Worm (Caenorhabditis elegans) whole organism, young adult: ENCODE results near the gene M03C11.6.

Experiments
- B0019.2 ChIP-seq: fragments of 200-800 bp; sonication (Bioruptor generic); conservative IDR thresholded peaks from 2 replicates; pipeline ENCODE4 v1.3.6; 2022; ENCODE audit warnings: missing genetic modification reagents, missing genetic modification characterization, missing compliant biosample characterization
- C17E4.6 ChIP-seq: fragments of 200-800 bp; sonication (Bioruptor generic); IDR thresholded peaks from 2 replicates; pipeline ENCODE4 v1.3.6; 2022; ENCODE audit warnings: missing genetic modification reagents, missing genetic modification characterization, missing compliant biosample characterization
- F23B12.7 ChIP-seq: sonication (generic microtip); optimal IDR thresholded peaks from 2 replicates; lab custom pipeline; 2017; ENCODE audit warnings: missing genetic modification characterization, mild to moderate bottlenecking, missing compliant biosample characterization, antibody characterized with exemption, moderate library complexity; ENCODE audit not compliant: insufficient read depth
- F39B2.1 ChIP-seq: fragments of 200-800 bp; sonication (Bioruptor generic); IDR thresholded peaks from 2 replicates; pipeline ENCODE4 v1.3.6; 2022; ENCODE audit warnings: missing genetic modification reagents, missing genetic modification characterization, missing compliant biosample characterization
- T07F8.4 ChIP-seq: sonication (generic microtip); optimal IDR thresholded peaks from 2 replicates; lab custom pipeline; 2016; ENCODE audit warnings: mild to moderate bottlenecking, missing genetic modification characterization, moderate library complexity, missing compliant biosample characterization
- Y56A3A.18 ChIP-seq: fragments of 200-800 bp; sonication (Bioruptor generic); IDR thresholded peaks from 2 replicates; pipeline ENCODE4 v1.3.6; 2022; ENCODE audit warnings: missing genetic modification reagents, missing genetic modification characterization, missing compliant biosample characterization
- Y67H2A.10 ChIP-seq: fragments of 200-800 bp; sonication (Bioruptor generic); conservative IDR thresholded peaks from 2 replicates; pipeline ENCODE4 v1.3.6; 2022; ENCODE audit warnings: missing genetic modification reagents, missing genetic modification characterization, missing compliant biosample characterization
- atf-7 ChIP-seq: sonication (generic microtip); optimal IDR thresholded peaks from 2 replicates; lab custom pipeline; 2017; ENCODE audit warnings: mild to moderate bottlenecking, missing genetic modification characterization, missing compliant biosample characterization
- athp-1 ChIP-seq: sonication (generic microtip); optimal IDR thresholded peaks from 2 replicates; lab custom pipeline; 2017; ENCODE audit warnings: mild to moderate bottlenecking, missing genetic modification characterization, missing compliant biosample characterization
- attf-3 ChIP-seq: fragments of 200-800 bp; sonication (Bioruptor generic); conservative IDR thresholded peaks from 2 replicates; pipeline ENCODE4 v1.3.6; 2022; ENCODE audit warnings: missing genetic modification reagents, missing genetic modification characterization, missing compliant biosample characterization
- attf-5 ChIP-seq: fragments of 200-800 bp; sonication (Bioruptor generic); optimal IDR thresholded peaks from 2 replicates; lab custom pipeline; 2018; ENCODE audit warnings: mild to moderate bottlenecking, missing genetic modification characterization, missing compliant biosample characterization
- attf-6 ChIP-seq: fragments of 200-800 bp; sonication (Bioruptor generic); IDR thresholded peaks from 2 replicates; pipeline ENCODE4 v1.3.6; 2022; ENCODE audit warnings: missing genetic modification reagents, missing genetic modification characterization, missing compliant biosample characterization
- cebp-1 ChIP-seq, 2 experiments: fragments of 200-800 bp in 1 of 2; sonication (Bioruptor generic) in 1 of 2; sonication (generic microtip) in 1 of 2; IDR thresholded peaks in 1 of 2; optimal IDR thresholded peaks in 1 of 2; 2 replicates each; pipeline versions ENCODE4 v1.3.6 to Lab custom; 2017 to 2022; ENCODE audit warnings: missing compliant biosample characterization in 2 of 2, missing genetic modification characterization in 2 of 2, mild to moderate bottlenecking in 1 of 2, missing genetic modification reagents in 1 of 2, moderate library complexity in 1 of 2
- ceh-27 ChIP-seq: fragments of 200-800 bp; sonication (Bioruptor generic); optimal IDR thresholded peaks from 2 replicates; lab custom pipeline; 2018; ENCODE audit warnings: mild to moderate bottlenecking, missing genetic modification characterization, moderate library complexity, missing compliant biosample characterization
- ceh-91 ChIP-seq: fragments of 200-800 bp; sonication (Bioruptor generic); IDR thresholded peaks from 2 replicates; pipeline ENCODE4 v1.3.6; 2022; ENCODE audit warnings: missing genetic modification reagents, missing genetic modification characterization, missing compliant biosample characterization
- efl-1 ChIP-seq: fragments of 150-350 bp; optimal IDR thresholded peaks from 2 replicates; lab custom pipeline; 2014; ENCODE audit warnings: missing biosample characterization, missing genetic modification reagents, missing genetic modification characterization
- him-1 ChIP-seq: sonication (generic microtip); optimal IDR thresholded peaks from 2 replicates; lab custom pipeline; 2016; ENCODE audit warnings: missing genotype, missing genetic modification reagents, missing genetic modification characterization, missing compliant biosample characterization
- hlh-12 ChIP-seq: sonication (generic microtip); optimal IDR thresholded peaks from 2 replicates; lab custom pipeline; 2016; ENCODE audit warnings: missing genetic modification characterization, missing compliant biosample characterization
- hrde-1 ChIP-seq: sonication (generic microtip); optimal IDR thresholded peaks from 2 replicates; lab custom pipeline; 2016; ENCODE audit warnings: missing genetic modification characterization, mild to moderate bottlenecking, missing compliant biosample characterization, moderate library complexity, missing genotype, missing genetic modification reagents, borderline replicate concordance
- hsf-1 ChIP-seq: fragments of 200-800 bp; sonication (Bioruptor generic); IDR thresholded peaks from 2 replicates; pipeline ENCODE4 v1.3.6; 2022; ENCODE audit warnings: missing genetic modification reagents, missing genetic modification characterization, missing compliant biosample characterization
- let-526 ChIP-seq: fragments of 200-800 bp; sonication (Bioruptor generic); IDR thresholded peaks from 2 replicates; pipeline ENCODE4 v1.3.6; 2022; ENCODE audit warnings: missing genetic modification reagents, missing genetic modification characterization, missing compliant biosample characterization
- let-607 ChIP-seq, 2 experiments: fragments of 200-800 bp in 1 of 2; sonication (Bioruptor generic) in 1 of 2; sonication (generic microtip) in 1 of 2; optimal IDR thresholded peaks; 2 replicates each; lab custom pipeline; 2016 to 2018; ENCODE audit warnings: mild to moderate bottlenecking in 2 of 2, missing compliant biosample characterization in 2 of 2, missing genetic modification characterization in 2 of 2, moderate library complexity in 2 of 2, missing genotype in 1 of 2
- lin-26 ChIP-seq: fragments of 200-800 bp; sonication (Bioruptor generic); IDR thresholded peaks from 2 replicates; pipeline ENCODE4 v1.3.6; 2022; ENCODE audit warnings: missing genetic modification reagents, missing genetic modification characterization, missing compliant biosample characterization
- lin-35 ChIP-seq, 3 experiments: fragments of 150-350 bp in 2 of 3; sonication (generic microtip) in 1 of 3; optimal IDR thresholded peaks; 2 replicates each; lab custom pipeline; 2014 to 2018; ENCODE audit warnings: missing biosample characterization in 3 of 3, missing genetic modification characterization in 3 of 3, missing genetic modification reagents in 3 of 3
- lsy-27 ChIP-seq: sonication (generic microtip); optimal IDR thresholded peaks from 2 replicates; lab custom pipeline; 2017; ENCODE audit warnings: missing genetic modification characterization, mild to moderate bottlenecking, missing compliant biosample characterization, antibody characterized with exemption, missing genotype, borderline replicate concordance; ENCODE audit not compliant: insufficient read depth
- madf-6 ChIP-seq: fragments of 200-800 bp; sonication (Bioruptor generic); IDR thresholded peaks from 2 replicates; pipeline ENCODE4 v1.3.6; 2022; ENCODE audit warnings: missing genetic modification reagents, missing genetic modification characterization, missing compliant biosample characterization
- nhr-80 ChIP-seq: sonication (generic microtip); optimal IDR thresholded peaks from 2 replicates; lab custom pipeline; 2016; ENCODE audit warnings: missing genetic modification characterization, missing compliant biosample characterization
- pbrm-1 ChIP-seq: fragments of 200-800 bp; sonication (Bioruptor generic); IDR thresholded peaks from 2 replicates; pipeline ENCODE4 v1.3.6; 2022; ENCODE audit warnings: missing genetic modification reagents, missing genetic modification characterization, missing compliant biosample characterization
- pha-4 ChIP-seq: fragments of 150-350 bp; sonication (generic microtip); optimal IDR thresholded peaks from 2 replicates; lab custom pipeline; 2014; ENCODE audit warnings: missing biosample characterization, missing genetic modification reagents, missing genetic modification characterization
- rec-8 ChIP-seq, 2 experiments: sonication (generic microtip); optimal IDR thresholded peaks; 2 replicates each; lab custom pipeline; 2016; ENCODE audit warnings: mild to moderate bottlenecking in 2 of 2, missing genetic modification characterization in 2 of 2, missing genetic modification reagents in 2 of 2, missing genotype in 2 of 2, missing biosample characterization in 1 of 2, missing compliant biosample characterization in 1 of 2, moderate library complexity in 1 of 2
- rpc-1 ChIP-seq, 2 experiments: fragments of 150-350 bp in 1 of 2; sonication (generic microtip) in 1 of 2; optimal IDR thresholded peaks; 2 replicates each; lab custom pipeline; 2014 to 2018; ENCODE audit warnings: missing biosample characterization in 1 of 2, missing genetic modification characterization in 1 of 2, missing genetic modification reagents in 1 of 2, missing genotype in 1 of 2
- sdz-38 ChIP-seq: sonication (generic microtip); optimal IDR thresholded peaks from 2 replicates; lab custom pipeline; 2016; ENCODE audit warnings: missing genotype, missing genetic modification characterization, missing compliant biosample characterization
- snpc-1.1 ChIP-seq: sonication (generic microtip); optimal IDR thresholded peaks from 2 replicates; lab custom pipeline; 2017; ENCODE audit warnings: missing genetic modification characterization, mild to moderate bottlenecking, missing compliant biosample characterization, antibody characterized with exemption, moderate library complexity, missing genotype, missing genetic modification reagents; ENCODE audit not compliant: insufficient read depth
- snpc-1.3 ChIP-seq: sonication (generic microtip); optimal IDR thresholded peaks from 2 replicates; lab custom pipeline; 2017; ENCODE audit warnings: missing genetic modification characterization, mild to moderate bottlenecking, missing compliant biosample characterization, antibody characterized with exemption, moderate library complexity, missing genotype, missing genetic modification reagents; ENCODE audit not compliant: insufficient read depth
- snpc-3.4 ChIP-seq: sonication (generic microtip); optimal IDR thresholded peaks from 2 replicates; lab custom pipeline; 2017; ENCODE audit warnings: missing genetic modification characterization, mild to moderate bottlenecking, missing compliant biosample characterization, antibody characterized with exemption, moderate library complexity, missing genotype, missing genetic modification reagents
- snpc-4 ChIP-seq, 5 experiments: fragments of 150-350 bp in 1 of 5; sonication (generic microtip) in 4 of 5; optimal IDR thresholded peaks; 2 replicates each; lab custom pipeline; 2014 to 2018; ENCODE audit warnings: missing genetic modification characterization in 5 of 5, missing biosample characterization in 3 of 5, antibody characterized with exemption in 2 of 5, mild to moderate bottlenecking in 2 of 5, missing compliant biosample characterization in 2 of 5, missing genotype in 2 of 5, moderate library complexity in 2 of 5, missing genetic modification reagents in 1 of 5
- tbp1 ChIP-seq: fragments of 200-800 bp; sonication (Bioruptor generic); optimal IDR thresholded peaks from 2 replicates; lab custom pipeline; 2018; ENCODE audit warnings: mild to moderate bottlenecking, missing genetic modification characterization, missing compliant biosample characterization
- tlf-1 ChIP-seq: fragments of 200-800 bp; sonication (Bioruptor generic); optimal IDR thresholded peaks from 2 replicates; lab custom pipeline; 2018; ENCODE audit warnings: mild to moderate bottlenecking, missing genetic modification characterization, missing compliant biosample characterization
- unc-130 ChIP-seq: sonication (generic microtip); optimal IDR thresholded peaks from 2 replicates; lab custom pipeline; 2016; ENCODE audit warnings: missing genetic modification reagents, missing genetic modification characterization, missing compliant biosample characterization
- zfh-2 ChIP-seq: fragments of 200-800 bp; sonication (Bioruptor generic); conservative IDR thresholded peaks from 2 replicates; pipeline ENCODE4 v1.3.6; 2022; ENCODE audit warnings: missing genetic modification reagents, missing genetic modification characterization, missing compliant biosample characterization
- ztf-18 ChIP-seq: sonication (generic microtip); optimal IDR thresholded peaks from 2 replicates; lab custom pipeline; 2016; ENCODE audit warnings: missing genotype, mild to moderate bottlenecking, missing genetic modification characterization, missing compliant biosample characterization
- ztf-22 ChIP-seq: fragments of 200-800 bp; sonication (Bioruptor generic); optimal IDR thresholded peaks from 2 replicates; lab custom pipeline; 2018; ENCODE audit warnings: mild to moderate bottlenecking, missing genetic modification characterization, moderate library complexity, missing compliant biosample characterization

The M03C11.6 gene

ce11 chrIII:10460427-10461163 is 36.8 kb upstream of the M03C11.6 start, which contains the start of gene ecps-1 (continued):
- TF ChIP-seq hrde-1 (tag; lab: Kevin White, UChicago) (no peak), hlh-12 (tag; lab: Kevin White, UChicago) (no peak), C17E4.6 (GFP tag; lab: Robert Waterston, UW) (peak; percentile 70), ztf-18 (peak; percentile 61), tlf-1 (GFP tag; lab: Kevin White, UChicago) (peak; percentile 75), unc-130 (peak; percentile 93), lin-26 (GFP tag; lab: Robert Waterston, UW) (peak; percentile 25; the same call in 1 of the 2 replicates), rec-8 (tag; optimal IDR thresholded peaks at IDR 0.05; lab: Kevin White, UChicago) (peak; percentile 6 to 37), nhr-80 (tag; lab: Kevin White, UChicago) (no peak), ztf-22 (GFP tag; lab: Kevin White, UChicago) (peak; percentile 12), let-526 (GFP tag; lab: Robert Waterston, UW) (peak; percentile 68; the same call in 1 of the 2 replicates), T07F8.4 (tag; lab: Kevin White, UChicago) (peak; percentile 60), lin-35 (GFP tag; optimal IDR thresholded peaks at IDR 0.05; lab: Kevin White, UChicago) (peak in 1 of 3 experiments; percentile 66), snpc-1.3 (tag; lab: Kevin White, UChicago) (peak; percentile 79), attf-5 (peak; percentile 100), B0019.2 (GFP tag; lab: Robert Waterston, UW) (peak; percentile 80), hsf-1 (GFP tag; lab: Robert Waterston, UW) (no peak), ceh-27 (GFP tag; lab: Kevin White, UChicago) (peak; percentile 91), attf-6 (GFP tag; lab: Robert Waterston, UW) (peak; percentile 78; the same call in 1 of the 2 replicates), athp-1 (tag; lab: Kevin White, UChicago) (peak; percentile 91), attf-3 (GFP tag; lab: Robert Waterston, UW) (peak; percentile 70), cebp-1 (GFP tag; IDR thresholded peaks at IDR 0.05; lab: Robert Waterston, UW) (peak; percentile 64), cebp-1 (tag; optimal IDR thresholded peaks at IDR 0.05; lab: Kevin White, UChicago) (peak; percentile 69), snpc-3.4 (tag; lab: Kevin White, UChicago) (peak; percentile 91), ceh-91 (GFP tag; lab: Robert Waterston, UW) (peak; percentile 86), let-607 (tag; optimal IDR thresholded peaks at IDR 0.05; lab: Kevin White, UChicago) (peak; percentile 14 to 19), pbrm-1 (GFP tag; lab: Robert Waterston, UW) (peak; percentile 94), pha-4 (tag; lab: Kevin White, UChicago) (peak; percentile 67), snpc-1.1 (tag; lab: Kevin White, UChicago) (peak; percentile 73), F23B12.7 (tag; lab: Kevin White, UChicago) (peak; percentile 87), rpc-1 (optimal IDR thresholded peaks at IDR 0.05; lab: Kevin White, UChicago) (no peak), rpc-1 (tag; optimal IDR thresholded peaks at IDR 0.05; lab: Kevin White, UChicago) (no peak), lsy-27 (tag; lab: Kevin White, UChicago) (peak; percentile 25), Y67H2A.10 (GFP tag; lab: Robert Waterston, UW) (peak; percentile 62; the same call in 1 of the 2 replicates), sdz-38 (tag; lab: Kevin White, UChicago) (no peak), atf-7 (tag; lab: Kevin White, UChicago) (no peak), madf-6 (GFP tag; lab: Robert Waterston, UW) (peak; percentile 84), him-1 (tag; lab: Kevin White, UChicago) (no peak), F39B2.1 (GFP tag; lab: Robert Waterston, UW) (no peak), zfh-2 (no peak), efl-1 (GFP tag; lab: Kevin White, UChicago) (peak; percentile 64), Y56A3A.18 (GFP tag; lab: Robert Waterston, UW) (no peak), tbp1 (GFP tag; lab: Kevin White, UChicago) (peak; percentile 73), snpc-4 (GFP tag; optimal IDR thresholded peaks at IDR 0.05; lab: Kevin White, UChicago) (peak; percentile 76), snpc-4 (tag; optimal IDR thresholded peaks at IDR 0.05; lab: Kevin White, UChicago) (peak; percentile 44 to 76 (median 54))
